Fruit fly (Drosophila melanogaster): ENCODE measurements around the gene Ir76a.

The Ir76a gene

DNA sequence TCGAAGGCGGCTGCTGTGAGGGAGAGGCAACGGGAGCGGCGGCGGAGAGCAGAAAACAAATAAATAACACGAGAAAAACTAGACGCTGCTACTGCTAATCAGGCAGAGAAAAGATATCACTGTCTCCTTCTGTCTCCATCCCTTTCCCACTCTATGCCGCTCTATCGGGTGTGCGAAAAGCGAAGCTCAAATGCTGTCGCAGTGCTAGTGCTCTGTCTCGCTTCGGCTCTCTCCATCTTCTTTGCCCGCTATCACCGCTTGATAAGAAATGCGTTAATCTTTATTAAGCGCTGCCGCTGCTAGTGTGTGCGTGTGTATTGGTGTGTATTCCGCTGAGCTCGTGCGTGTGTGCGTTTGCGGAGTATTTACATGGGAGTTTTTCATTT is 7.4 kb upstream of the Ir76a start (continued):
- no peak for TF ChIP-seq ind (GFP tag; optimal IDR thresholded peaks at IDR 0.05)
- no peak for TF ChIP-seq eyg (GFP tag; optimal IDR thresholded peaks at IDR 0.05)
- peak; percentile 32 for TF ChIP-seq CG5180 (GFP tag; optimal IDR thresholded peaks at IDR 0.05)
- 0 out of 3 replicates have a peak, but pooled peaks have one; percentile 14 for TF ChIP-seq sr (GFP tag; IDR thresholded peaks at IDR 0.05)
- no peak for TF ChIP-seq insv (GFP tag; optimal IDR thresholded peaks at IDR 0.05)
- no peak for TF ChIP-seq CG4360 (GFP tag; IDR thresholded peaks at IDR 0.05)
- TF ChIP-seq hkb (optimal IDR thresholded peaks at IDR 0.05), result no peak
- peak; percentile 45 for TF ChIP-seq hkb (GFP tag; IDR thresholded peaks at IDR 0.05)
- TF ChIP-seq CG11723 (GFP tag; optimal IDR thresholded peaks at IDR 0.05), result no peak
- no peak for TF ChIP-seq ham (GFP tag; IDR thresholded peaks at IDR 0.05)
- peak; percentile 68 for TF ChIP-seq exex (tag; optimal IDR thresholded peaks at IDR 0.05)
- no peak for TF ChIP-seq Sin3A (optimal IDR thresholded peaks at IDR 0.05)
- TF ChIP-seq Dip3 (GFP tag; optimal IDR thresholded peaks at IDR 0.05), result no peak
- TF ChIP-seq nmo (GFP tag; optimal IDR thresholded peaks at IDR 0.05), result no peak
- TF ChIP-seq CG10366 (GFP tag; IDR thresholded peaks at IDR 0.05), result no peak
- TF ChIP-seq br (optimal IDR thresholded peaks at IDR 0.05), result no peak
- no peak for TF ChIP-seq CG12236 (GFP tag; optimal IDR thresholded peaks at IDR 0.05)
- TF ChIP-seq CG14860 (GFP tag; IDR thresholded peaks at IDR 0.05; ENCODE audit: partially characterized antibody), result no peak
- no peak for TF ChIP-seq pan (optimal IDR thresholded peaks at IDR 0.05)
- TF ChIP-seq pan (GFP tag; optimal IDR thresholded peaks at IDR 0.05 in 1 of 2, IDR thresholded peaks at IDR 0.05 in 1 of 2), result peak in 1 of 2 experiments; percentile 27
- no peak for TF ChIP-seq CG7357 (GFP tag; IDR thresholded peaks at IDR 0.05)
- no peak for TF ChIP-seq tx (GFP tag; optimal IDR thresholded peaks at IDR 0.05)
- TF ChIP-seq CG31224 (GFP tag; IDR thresholded peaks at IDR 0.05), result no peak
- TF ChIP-seq ato (GFP tag; IDR thresholded peaks at IDR 0.05; ENCODE audit: partially characterized antibody), result no peak
- TF ChIP-seq HLHmδ (GFP tag; optimal IDR thresholded peaks at IDR 0.05), result peak; percentile 21
- TF ChIP-seq dm (GFP tag; optimal IDR thresholded peaks at IDR 0.05), result no peak
- TF ChIP-seq CG10462 (GFP tag; optimal IDR thresholded peaks at IDR 0.05), result no peak
- TF ChIP-seq CG10321 (GFP tag; IDR thresholded peaks at IDR 0.05), result peak; percentile 83
- TF ChIP-seq Med (GFP tag), result peak; percentile 83
- TF ChIP-seq grn (GFP tag; optimal IDR thresholded peaks at IDR 0.05), result peak; percentile 82
- TF ChIP-seq CG17829 (tag; optimal IDR thresholded peaks at IDR 0.05), result no peak
- no peak for TF ChIP-seq lmd (GFP tag; IDR thresholded peaks at IDR 0.05)
- TF ChIP-seq ERR (GFP tag; optimal IDR thresholded peaks at IDR 0.05), result no peak
- no peak for TF ChIP-seq Fer2 (tag; optimal IDR thresholded peaks at IDR 0.05)
- no peak for TF ChIP-seq Optix (GFP tag; IDR thresholded peaks at IDR 0.05)
- TF ChIP-seq CG12219 (GFP tag; optimal IDR thresholded peaks at IDR 0.05), result peak; percentile 38
- no peak for TF ChIP-seq CHES-1-like (GFP tag; optimal IDR thresholded peaks at IDR 0.05)
- TF ChIP-seq CG14667 (GFP tag; IDR thresholded peaks at IDR 0.05), result no peak
- no peak for TF ChIP-seq Dip2 (GFP tag; IDR thresholded peaks at IDR 0.05)
- peak; percentile 82 for TF ChIP-seq CG12769 (tag; optimal IDR thresholded peaks at IDR 0.05)
- TF ChIP-seq CG2202 (tag; optimal IDR thresholded peaks at IDR 0.05), result no peak
- peak; percentile 29 for TF ChIP-seq cwo (GFP tag; optimal IDR thresholded peaks at IDR 0.05)
- no peak for TF ChIP-seq CG3995 (GFP tag; optimal IDR thresholded peaks at IDR 0.05)
- no peak for TF ChIP-seq CG12155 (GFP tag; optimal IDR thresholded peaks at IDR 0.05)
- TF ChIP-seq oc (tag; optimal IDR thresholded peaks at IDR 0.05), result peak; percentile 94
- TF ChIP-seq tap (tag; optimal IDR thresholded peaks at IDR 0.05), result no peak
- no peak for TF ChIP-seq CG10565 (GFP tag; optimal IDR thresholded peaks at IDR 0.05)
- no peak for TF ChIP-seq CG13624 (GFP tag; optimal IDR thresholded peaks at IDR 0.05)
- peak; percentile 22 for TF ChIP-seq CG4328 (GFP tag; optimal IDR thresholded peaks at IDR 0.05)
- peak; percentile 55 for TF ChIP-seq Fer1 (GFP tag; optimal IDR thresholded peaks at IDR 0.05)
- no peak for TF ChIP-seq ara (GFP tag; IDR thresholded peaks at IDR 0.05)
- no peak for TF ChIP-seq Sry-δ (GFP tag; optimal IDR thresholded peaks at IDR 0.05)
- TF ChIP-seq CG2712 (tag; optimal IDR thresholded peaks at IDR 0.05), result no peak
- TF ChIP-seq slou (GFP tag; optimal IDR thresholded peaks at IDR 0.05), result no peak
